Worm (Caenorhabditis elegans) whole organism, late embryonic: ENCODE results near the gene dct-15.

Experiments
- C38D4.7 ChIP-seq: fragments of 200-800 bp; sonication (Bioruptor generic); optimal IDR thresholded peaks from 2 replicates; lab custom pipeline; 2018; ENCODE audit warnings: mild to moderate bottlenecking, missing genetic modification characterization, moderate library complexity, missing compliant biosample characterization
- K02D7.2 ChIP-seq: sonication (generic microtip); optimal IDR thresholded peaks from 2 replicates; lab custom pipeline; 2017; ENCODE audit warnings: mild to moderate bottlenecking, missing genetic modification characterization, missing compliant biosample characterization
- ahr-1 ChIP-seq: sonication (generic microtip); optimal IDR thresholded peaks from 2 replicates; lab custom pipeline; 2016; ENCODE audit warnings: missing genetic modification characterization, missing compliant biosample characterization
- ama-1 ChIP-seq: fragments of 150-350 bp; optimal IDR thresholded peaks from 2 replicates; lab custom pipeline; 2014
- ceh-24 ChIP-seq: sonication (generic microtip); optimal IDR thresholded peaks from 2 replicates; lab custom pipeline; 2016; ENCODE audit warnings: mild to moderate bottlenecking, missing genetic modification characterization, missing compliant biosample characterization
- ceh-31 ChIP-seq: sonication (generic microtip); optimal IDR thresholded peaks from 2 replicates; lab custom pipeline; 2016; ENCODE audit warnings: missing genetic modification characterization, missing compliant biosample characterization
- ceh-9 ChIP-seq: sonication (generic microtip); optimal IDR thresholded peaks from 2 replicates; lab custom pipeline; 2016; ENCODE audit warnings: mild to moderate bottlenecking, missing genetic modification characterization, inconsistent platforms, missing compliant biosample characterization
- ets-4 ChIP-seq: sonication (generic microtip); optimal IDR thresholded peaks from 2 replicates; lab custom pipeline; 2016; ENCODE audit warnings: missing genetic modification characterization, missing compliant biosample characterization
- fkh-10 ChIP-seq: fragments of 150-350 bp; optimal IDR thresholded peaks from 2 replicates; lab custom pipeline; 2014; ENCODE audit warnings: missing biosample characterization, missing genetic modification reagents, missing genetic modification characterization
- hlh-30 ChIP-seq: sonication (generic microtip); optimal IDR thresholded peaks from 2 replicates; lab custom pipeline; 2017; ENCODE audit warnings: antibody characterized with exemption, missing genetic modification characterization, missing compliant biosample characterization; ENCODE audit not compliant: insufficient read depth
- nhr-11 ChIP-seq: fragments of 150-350 bp; optimal IDR thresholded peaks from 2 replicates; lab custom pipeline; 2014; ENCODE audit warnings: missing biosample characterization, missing genetic modification characterization
- pha-2 ChIP-seq: sonication (generic microtip); optimal IDR thresholded peaks from 2 replicates; lab custom pipeline; 2017; ENCODE audit warnings: mild to moderate bottlenecking, missing genetic modification characterization, missing compliant biosample characterization
- pha-4 ChIP-seq: fragments of 150-350 bp; optimal IDR thresholded peaks from 2 replicates; lab custom pipeline; 2018; ENCODE audit warnings: missing biosample characterization, missing genetic modification reagents, missing genetic modification characterization
- sox-4 ChIP-seq: sonication (generic microtip); optimal IDR thresholded peaks from 2 replicates; lab custom pipeline; 2017; ENCODE audit warnings: mild to moderate bottlenecking, missing genetic modification characterization, inconsistent platforms, missing compliant biosample characterization

DNA sequence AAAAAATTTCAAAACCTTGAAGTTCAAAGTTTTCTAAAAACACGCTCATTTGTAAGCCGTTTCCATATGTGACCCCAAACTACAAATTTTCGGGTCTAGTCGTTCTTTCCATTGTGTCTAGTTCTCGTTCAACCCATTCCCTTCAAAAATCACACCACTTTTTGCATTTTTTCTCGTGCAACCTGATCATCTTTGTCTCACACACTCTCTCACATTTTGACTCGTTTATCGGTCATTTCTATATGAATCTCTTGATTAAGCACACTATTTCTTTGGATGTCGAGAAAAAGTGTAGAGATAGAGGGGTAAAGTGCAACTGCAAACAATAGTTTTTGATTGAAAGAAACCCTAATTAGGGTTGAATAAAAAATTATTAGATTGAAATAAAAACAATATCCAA lies 7.0 kb downstream of the dct-15 start:
- no peak for TF ChIP-seq pha-4 (tag; lab: Kevin White, UChicago)
- TF ChIP-seq K02D7.2 (tag; lab: Kevin White, UChicago), result no peak
- TF ChIP-seq nhr-11 (tag; lab: Kevin White, UChicago), result no peak
- no peak for TF ChIP-seq sox-4 (tag; lab: Kevin White, UChicago)
- no peak for TF ChIP-seq pha-2 (tag; lab: Kevin White, UChicago)
- no peak for TF ChIP-seq ets-4 (tag; lab: Kevin White, UChicago)
- TF ChIP-seq ceh-31 (tag; lab: Kevin White, UChicago), result no peak
- TF ChIP-seq fkh-10 (GFP tag; lab: Kevin White, UChicago), result no peak
- TF ChIP-seq ceh-9 (tag; lab: Kevin White, UChicago), result no peak
- no peak for TF ChIP-seq ceh-24 (tag; lab: Kevin White, UChicago)
- no peak for TF ChIP-seq ahr-1 (tag; lab: Kevin White, UChicago)
- TF ChIP-seq C38D4.7, result no peak
- TF ChIP-seq hlh-30 (tag; lab: Kevin White, UChicago), result no peak
- TF ChIP-seq ama-1 (lab: Kevin White, UChicago), result no peak
